Fruit fly (Drosophila melanogaster): Measurements from ENCODE around the gene CG17075.

Gene CG17075

dm6 chr2L:219441-220033, 47.8 kb downstream of the CG17075 start (continued):
- TF ChIP-seq pros (GFP tag; optimal IDR thresholded peaks at IDR 0.05), result peak; percentile 97
- no peak for TF ChIP-seq Antp (GFP tag; optimal IDR thresholded peaks at IDR 0.05)
- no peak for TF ChIP-seq CG7987 (GFP tag; optimal IDR thresholded peaks at IDR 0.05)
- no peak for TF ChIP-seq CG6791 (GFP tag; IDR thresholded peaks at IDR 0.05; ENCODE audit: partially characterized antibody)
- 0 out of 3 replicates have a peak, but pooled peaks have one; percentile 22 for TF ChIP-seq otp (GFP tag; IDR thresholded peaks at IDR 0.05)
- TF ChIP-seq CG1832 (GFP tag; optimal IDR thresholded peaks at IDR 0.05), result no peak
- no peak for TF ChIP-seq corto (GFP tag; optimal IDR thresholded peaks at IDR 0.05)
- TF ChIP-seq Vsx1 (GFP tag; optimal IDR thresholded peaks at IDR 0.05), result no peak
